Fruit fly (Drosophila melanogaster) whole organism, embryonic: ENCODE measurements around the gene IntS14.

Experiments
- Abd-B ChIP-seq: fragments of 200-800 bp; sonication (Bioruptor generic); optimal IDR thresholded peaks from 2 replicates; lab custom pipeline; 2018; ENCODE audit warnings: missing biosample characterization, mild to moderate bottlenecking, missing genetic modification characterization, moderate library complexity
- Blimp-1 ChIP-seq: fragments of 200-800 bp; sonication (Bioruptor generic); optimal IDR thresholded peaks from 3 replicates; lab custom pipeline; 2018; ENCODE audit warnings: missing biosample characterization, missing genetic modification characterization, mild to moderate bottlenecking, moderate library complexity, missing genetic modification reagents
- Bteb2 ChIP-seq: fragments of 200-800 bp; sonication (Bioruptor generic); optimal IDR thresholded peaks from 2 replicates; lab custom pipeline; 2016; ENCODE audit warnings: missing biosample characterization, missing genetic modification characterization
- CG10321 ChIP-seq: fragments of 200-800 bp; sonication (Bioruptor generic); IDR thresholded peaks from 2 replicates; pipeline ENCODE4 v1.3.6; 2022; ENCODE audit warnings: missing biosample characterization, missing genetic modification characterization
- CG10431 ChIP-seq: fragments of 200-800 bp; sonication (Bioruptor generic); optimal IDR thresholded peaks from 3 replicates; lab custom pipeline; 2018; ENCODE audit warnings: missing biosample characterization, mild to moderate bottlenecking, missing genetic modification characterization
- CG12659 ChIP-seq: fragments of 200-800 bp; sonication (Bioruptor generic); optimal IDR thresholded peaks from 3 replicates; lab custom pipeline; 2017; ENCODE audit warnings: mild to moderate bottlenecking, missing biosample characterization, missing genetic modification reagents, missing genetic modification characterization
- CG12744 ChIP-seq: fragments of 200-800 bp; sonication (Bioruptor generic); optimal IDR thresholded peaks from 2 replicates; lab custom pipeline; 2016; ENCODE audit warnings: missing biosample characterization, missing genetic modification characterization
- CG14667 ChIP-seq: fragments of 200-800 bp; sonication (Bioruptor generic); IDR thresholded peaks from 2 replicates; pipeline ENCODE4 v1.3.6; 2022; ENCODE audit warnings: missing biosample characterization, missing genetic modification characterization
- CG14860 ChIP-seq: fragments of 200-800 bp; sonication (Bioruptor generic); IDR thresholded peaks from 3 replicates; pipeline ENCODE4 v1.3.6; 2022; ENCODE audit warnings: missing biosample characterization, missing genetic modification characterization; ENCODE audit not compliant: partially characterized antibody
- CG15479 ChIP-seq: fragments of 200-800 bp; sonication (Bioruptor generic); optimal IDR thresholded peaks from 3 replicates; lab custom pipeline; 2019; ENCODE audit warnings: missing biosample characterization, mild to moderate bottlenecking, missing genetic modification characterization, moderate library complexity
- CG17385 ChIP-seq: fragments of 200-800 bp; sonication (Bioruptor generic); optimal IDR thresholded peaks from 3 replicates; lab custom pipeline; 2018; ENCODE audit warnings: missing biosample characterization, mild to moderate bottlenecking, missing genetic modification characterization
- CG30403 ChIP-seq: fragments of 200-800 bp; sonication (Bioruptor generic); optimal IDR thresholded peaks from 3 replicates; lab custom pipeline; 2016; ENCODE audit warnings: missing biosample characterization, missing genetic modification characterization
- CG31388 ChIP-seq: fragments of 200-800 bp; sonication (Bioruptor generic); optimal IDR thresholded peaks from 2 replicates; lab custom pipeline; 2016; ENCODE audit warnings: missing biosample characterization, missing genetic modification characterization
- CG32772 ChIP-seq: fragments of 200-800 bp; sonication (Bioruptor generic); IDR thresholded peaks from 2 replicates; pipeline ENCODE4 v1.3.6; 2022; ENCODE audit warnings: missing biosample characterization, missing genetic modification characterization
- CG3407 ChIP-seq: fragments of 200-800 bp; sonication (Bioruptor generic); optimal IDR thresholded peaks from 2 replicates; lab custom pipeline; 2018; ENCODE audit warnings: missing biosample characterization, mild to moderate bottlenecking, missing genetic modification characterization
- CG34422 ChIP-seq: fragments of 200-800 bp; sonication (Bioruptor generic); IDR thresholded peaks from 3 replicates; pipeline ENCODE4 v1.3.6; 2022; ENCODE audit warnings: missing biosample characterization, missing genetic modification characterization
- CG6765 ChIP-seq: fragments of 200-800 bp; sonication (Bioruptor generic); optimal IDR thresholded peaks from 3 replicates; lab custom pipeline; 2017; ENCODE audit warnings: missing biosample characterization, mild to moderate bottlenecking, missing genetic modification characterization
- CG9609 ChIP-seq: fragments of 200-800 bp; sonication (Bioruptor generic); optimal IDR thresholded peaks from 3 replicates; lab custom pipeline; 2016; ENCODE audit warnings: missing biosample characterization, missing genetic modification characterization
- CG9932 ChIP-seq: fragments of 200-800 bp; sonication (Bioruptor generic); IDR thresholded peaks from 2 replicates; pipeline ENCODE4 v1.3.6; 2022; ENCODE audit warnings: missing biosample characterization, missing genetic modification characterization
- Chrac-16 ChIP-seq: fragments of 200-800 bp; sonication (Bioruptor generic); optimal IDR thresholded peaks from 3 replicates; lab custom pipeline; 2016; ENCODE audit warnings: missing biosample characterization, missing genetic modification characterization
- CkIIα-i1 ChIP-seq: fragments of 200-800 bp; sonication (Bioruptor generic); IDR thresholded peaks from 2 replicates; pipeline ENCODE4 v1.3.6; 2022; ENCODE audit warnings: missing biosample characterization, missing genetic modification characterization
- Doc3 ChIP-seq: fragments of 200-800 bp; sonication (Bioruptor generic); IDR thresholded peaks from 3 replicates; pipeline ENCODE4 v1.3.6; 2022; ENCODE audit warnings: missing biosample characterization, missing genetic modification characterization; ENCODE audit not compliant: partially characterized antibody
- HLH3B ChIP-seq: fragments of 200-800 bp; sonication (Bioruptor generic); IDR thresholded peaks from 2 replicates; pipeline ENCODE4 v1.3.6; 2022; ENCODE audit warnings: missing biosample characterization, missing genetic modification characterization
- Hand ChIP-seq: fragments of 200-800 bp; sonication (Bioruptor generic); optimal IDR thresholded peaks from 2 replicates; lab custom pipeline; 2017; ENCODE audit warnings: mild to moderate bottlenecking, missing biosample characterization, missing genetic modification reagents, missing genetic modification characterization
- Lim3 ChIP-seq: fragments of 200-800 bp; sonication (Bioruptor generic); IDR thresholded peaks from 2 replicates; pipeline ENCODE4 v1.3.6; 2022; ENCODE audit warnings: missing biosample characterization, missing genetic modification characterization
- Nf-YC ChIP-seq: fragments of 200-800 bp; optimal IDR thresholded peaks from 3 replicates; lab custom pipeline; 2019; ENCODE audit warnings: missing biosample characterization, mild to moderate bottlenecking, missing genetic modification characterization, moderate library complexity
- Opbp ChIP-seq: fragments of 200-800 bp; sonication (Bioruptor generic); IDR thresholded peaks from 3 replicates; pipeline ENCODE4 v1.3.6; 2022; ENCODE audit warnings: missing biosample characterization, missing genetic modification characterization; ENCODE audit not compliant: partially characterized antibody
- Side ChIP-seq: fragments of 200-800 bp; sonication (Bioruptor generic); optimal IDR thresholded peaks from 2 replicates; lab custom pipeline; 2016; ENCODE audit warnings: missing biosample characterization, missing genetic modification characterization
- Sry-β ChIP-seq: fragments of 200-800 bp; sonication (Bioruptor generic); optimal IDR thresholded peaks from 2 replicates; lab custom pipeline; 2018; ENCODE audit warnings: missing biosample characterization, mild to moderate bottlenecking, missing genetic modification characterization, moderate library complexity
- al ChIP-seq: fragments of 200-800 bp; sonication (Bioruptor generic); IDR thresholded peaks from 2 replicates; pipeline ENCODE4 v1.3.6; 2022; ENCODE audit warnings: missing biosample characterization, missing genetic modification characterization
- bowl ChIP-seq: fragments of 200-800 bp; sonication (Bioruptor generic); IDR thresholded peaks from 2 replicates; pipeline ENCODE4 v1.3.6; 2022; ENCODE audit warnings: missing biosample characterization, missing genetic modification characterization
- dati ChIP-seq: fragments of 200-800 bp; sonication (Bioruptor generic); IDR thresholded peaks from 2 replicates; pipeline ENCODE4 v1.3.6; 2022; ENCODE audit warnings: missing biosample characterization, missing genetic modification characterization
- dmrt11E ChIP-seq: fragments of 200-800 bp; sonication (Bioruptor generic); optimal IDR thresholded peaks from 3 replicates; lab custom pipeline; 2018; ENCODE audit warnings: missing biosample characterization, mild to moderate bottlenecking, missing genetic modification characterization, moderate library complexity
- gce ChIP-seq: fragments of 200-800 bp; sonication (Bioruptor generic); IDR thresholded peaks from 3 replicates; pipeline ENCODE4 v1.3.6; 2022; ENCODE audit warnings: missing biosample characterization, missing genetic modification characterization
- gsb ChIP-seq: fragments of 200-800 bp; sonication (Bioruptor generic); IDR thresholded peaks from 2 replicates; pipeline ENCODE4 v1.3.6; 2022; ENCODE audit warnings: missing biosample characterization, missing genetic modification characterization
- gsb-n ChIP-seq: fragments of 200-800 bp; sonication (Bioruptor generic); optimal IDR thresholded peaks from 3 replicates; lab custom pipeline; 2018; ENCODE audit warnings: missing biosample characterization, mild to moderate bottlenecking, missing genetic modification characterization
- hb ChIP-seq: fragments of 200-800 bp; sonication (Bioruptor generic); IDR thresholded peaks from 3 replicates; pipeline ENCODE4 v1.3.6; 2022; ENCODE audit warnings: missing biosample characterization, missing genetic modification characterization; ENCODE audit not compliant: partially characterized antibody
- hbn ChIP-seq: fragments of 200-800 bp; sonication (Bioruptor generic); IDR thresholded peaks from 2 replicates; pipeline ENCODE4 v1.3.6; 2022; ENCODE audit warnings: missing biosample characterization, missing genetic modification characterization; ENCODE audit not compliant: partially characterized antibody
- her ChIP-seq: fragments of 200-800 bp; sonication (Bioruptor generic); optimal IDR thresholded peaks from 2 replicates; lab custom pipeline; 2016; ENCODE audit warnings: missing biosample characterization, missing genetic modification characterization
- ind ChIP-seq: fragments of 200-800 bp; sonication (Bioruptor generic); optimal IDR thresholded peaks from 3 replicates; lab custom pipeline; 2016; ENCODE audit warnings: missing biosample characterization, missing genetic modification characterization
- kay ChIP-seq: fragments of 200-800 bp; sonication (Bioruptor generic); optimal IDR thresholded peaks from 2 replicates; lab custom pipeline; 2016; ENCODE audit warnings: missing biosample characterization, missing genetic modification characterization
- lbe ChIP-seq: fragments of 200-800 bp; sonication (Bioruptor generic); optimal IDR thresholded peaks from 2 replicates; lab custom pipeline; 2016; ENCODE audit warnings: missing biosample characterization, mild to moderate bottlenecking, missing genetic modification characterization
- nau ChIP-seq: fragments of 200-800 bp; sonication (Bioruptor generic); optimal IDR thresholded peaks from 3 replicates; lab custom pipeline; 2017; ENCODE audit warnings: missing biosample characterization, mild to moderate bottlenecking, missing genetic modification characterization, missing genetic modification reagents
- oc ChIP-seq: fragments of 200-800 bp; sonication (Bioruptor generic); optimal IDR thresholded peaks from 2 replicates; lab custom pipeline; 2018; ENCODE audit warnings: missing biosample characterization, mild to moderate bottlenecking, missing genetic modification characterization, moderate library complexity
- onecut ChIP-seq: fragments of 200-800 bp; sonication (Bioruptor generic); IDR thresholded peaks from 2 replicates; pipeline ENCODE4 v1.3.6; 2022; ENCODE audit warnings: missing biosample characterization, missing genetic modification characterization
- pfk ChIP-seq: fragments of 200-800 bp; sonication (Bioruptor generic); optimal IDR thresholded peaks from 2 replicates; lab custom pipeline; 2018; ENCODE audit warnings: missing biosample characterization, mild to moderate bottlenecking, missing genetic modification characterization, moderate library complexity
- pzg ChIP-seq: fragments of 200-800 bp; sonication (Bioruptor generic); optimal IDR thresholded peaks from 3 replicates; lab custom pipeline; 2018; ENCODE audit warnings: missing biosample characterization, mild to moderate bottlenecking, missing genetic modification characterization, moderate library complexity
- sens-2 ChIP-seq: fragments of 200-800 bp; sonication (Bioruptor generic); IDR thresholded peaks from 2 replicates; pipeline ENCODE4 v1.3.6; 2022; ENCODE audit warnings: missing biosample characterization, missing genetic modification characterization
- sug ChIP-seq: fragments of 200-800 bp; optimal IDR thresholded peaks from 2 replicates; lab custom pipeline; 2019; ENCODE audit warnings: missing biosample characterization, mild to moderate bottlenecking, missing genetic modification characterization, moderate library complexity
- unc-4 ChIP-seq: fragments of 200-800 bp; sonication (Bioruptor generic); IDR thresholded peaks from 2 replicates; pipeline ENCODE4 v1.3.6; 2022; ENCODE audit warnings: missing biosample characterization, missing genetic modification characterization; ENCODE audit not compliant: partially characterized antibody
- wdn ChIP-seq: fragments of 200-800 bp; sonication (Bioruptor generic); IDR thresholded peaks from 2 replicates; pipeline ENCODE4 v1.3.6; 2022; ENCODE audit warnings: missing biosample characterization, missing genetic modification characterization

The IntS14 gene

dm6 chr2L:1207432-1207831 lies 43.2 kb downstream of the IntS14 start (continued):
- TF ChIP-seq sug (peak; percentile 36), sens-2 (GFP tag; lab: Robert Waterston, UW) (no peak), bowl (no peak), HLH3B (peak; percentile 69), dati (GFP tag; lab: Robert Waterston, UW) (no peak), Lim3 (GFP tag; lab: Robert Waterston, UW) (no peak), CG34422 (GFP tag; lab: Robert Waterston, UW) (peak; percentile 13; the same call in 1 of the 3 replicates), nau (GFP tag; lab: Kevin White, UChicago) (peak; percentile 15), dmrt11E (no peak), gce (GFP tag; lab: Robert Waterston, UW) (0 out of 3 replicates have a peak, but pooled peaks have one; percentile 36), Abd-B (GFP tag; lab: Kevin White, UChicago) (peak; percentile 23), CG6765 (no peak), Sry-β (GFP tag; lab: Kevin White, UChicago) (no peak), onecut (peak; percentile 51), CkIIα-i1 (GFP tag; lab: Robert Waterston, UW) (0 out of 2 replicates have a peak, but pooled peaks have one; percentile 20), kay (GFP tag; lab: Kevin White, UChicago) (no peak), oc (tag; lab: Kevin White, UChicago) (no peak), wdn (GFP tag; lab: Robert Waterston, UW) (peak; percentile 62), Opbp (GFP tag; lab: Robert Waterston, UW) (no peak), CG14667 (GFP tag; lab: Robert Waterston, UW) (peak; percentile 28; the same call in 1 of the 2 replicates), pfk (no peak), lbe (GFP tag; lab: Kevin White, UChicago) (no peak), CG10321 (GFP tag; lab: Robert Waterston, UW) (no peak), hbn (GFP tag; lab: Robert Waterston, UW) (no peak), Chrac-16 (GFP tag; lab: Kevin White, UChicago) (no peak), Nf-YC (tag; lab: Kevin White, UChicago) (no peak), CG32772 (GFP tag; lab: Robert Waterston, UW) (peak; percentile 52), Doc3 (GFP tag; lab: Robert Waterston, UW) (no peak), Blimp-1 (peak; percentile 30), CG14860 (GFP tag; lab: Robert Waterston, UW) (no peak), Hand (GFP tag; lab: Kevin White, UChicago) (peak; percentile 81), CG12744 (GFP tag; lab: Kevin White, UChicago) (no peak), gsb-n (tag; lab: Kevin White, UChicago) (no peak), ind (GFP tag; lab: Kevin White, UChicago) (peak; percentile 42), Side (no peak), al (GFP tag; lab: Robert Waterston, UW) (no peak), CG31388 (no peak), hb (no peak), CG30403 (GFP tag; lab: Kevin White, UChicago) (peak; percentile 31), CG10431 (GFP tag; lab: Kevin White, UChicago) (no peak), CG9609 (GFP tag; lab: Kevin White, UChicago) (peak; percentile 2), CG12659 (GFP tag; lab: Kevin White, UChicago) (peak; percentile 51), her (peak; percentile 32), pzg (GFP tag; lab: Kevin White, UChicago) (no peak), CG15479 (GFP tag; lab: Kevin White, UChicago) (no peak), CG9932 (peak; percentile 72), unc-4 (GFP tag; lab: Robert Waterston, UW) (no peak), Bteb2 (GFP tag; lab: Kevin White, UChicago) (no peak), gsb (GFP tag; lab: Robert Waterston, UW) (no peak), CG17385 (GFP tag; lab: Kevin White, UChicago) (peak; percentile 63), CG3407 (GFP tag; lab: Kevin White, UChicago) (peak; percentile 18)
